Fruit fly (Drosophila melanogaster) whole organism, embryonic: ENCODE data around the gene CG46308.

Experiments used
- ATbp ChIP-seq: fragments of 200-800 bp; sonication (Bioruptor generic); optimal IDR thresholded peaks from 2 replicates; lab custom pipeline; 2017; ENCODE audit warnings: missing biosample characterization, mild to moderate bottlenecking, missing genetic modification characterization, missing genetic modification reagents
- Antp ChIP-seq: fragments of 200-800 bp; sonication (Bioruptor generic); optimal IDR thresholded peaks from 3 replicates; lab custom pipeline; 2016; ENCODE audit warnings: missing biosample characterization, missing genetic modification characterization
- Bdp1 ChIP-seq: fragments of 200-800 bp; sonication (Bioruptor generic); optimal IDR thresholded peaks from 3 replicates; lab custom pipeline; 2016; ENCODE audit warnings: missing biosample characterization, missing genetic modification characterization
- CG10274 ChIP-seq: fragments of 200-800 bp; sonication (Bioruptor generic); optimal IDR thresholded peaks from 3 replicates; lab custom pipeline; 2017; ENCODE audit warnings: missing biosample characterization, mild to moderate bottlenecking, missing genetic modification characterization
- CG11560 ChIP-seq: fragments of 200-800 bp; sonication (Bioruptor generic); IDR thresholded peaks from 3 replicates; pipeline ENCODE4 v1.3.6; 2022; ENCODE audit warnings: missing biosample characterization, missing genetic modification characterization
- CG12391 ChIP-seq: fragments of 200-800 bp; sonication (Bioruptor generic); optimal IDR thresholded peaks from 3 replicates; lab custom pipeline; 2018; ENCODE audit warnings: missing biosample characterization, mild to moderate bottlenecking, missing genetic modification characterization, moderate library complexity
- CG13123 ChIP-seq: fragments of 200-800 bp; sonication (Bioruptor generic); optimal IDR thresholded peaks from 2 replicates; lab custom pipeline; 2016; ENCODE audit warnings: missing biosample characterization, missing genetic modification characterization
- CG13424 ChIP-seq: fragments of 200-800 bp; sonication (Bioruptor generic); optimal IDR thresholded peaks from 2 replicates; lab custom pipeline; 2019; ENCODE audit warnings: missing biosample characterization, mild to moderate bottlenecking, missing genetic modification characterization, moderate library complexity
- CG17186 ChIP-seq: fragments of 200-800 bp; sonication (Bioruptor generic); optimal IDR thresholded peaks from 3 replicates; lab custom pipeline; 2017; ENCODE audit warnings: missing biosample characterization, missing genetic modification reagents, missing genetic modification characterization
- CG1792 ChIP-seq: fragments of 200-800 bp; sonication (Bioruptor generic); optimal IDR thresholded peaks from 2 replicates; lab custom pipeline; 2016; ENCODE audit warnings: missing biosample characterization, missing genetic modification characterization
- CG3281 ChIP-seq: fragments of 200-800 bp; sonication (Bioruptor generic); optimal IDR thresholded peaks from 3 replicates; lab custom pipeline; 2017; ENCODE audit warnings: missing biosample characterization, mild to moderate bottlenecking, missing genetic modification characterization
- CG4328 ChIP-seq: fragments of 200-800 bp; sonication (Bioruptor generic); optimal IDR thresholded peaks from 3 replicates; lab custom pipeline; 2017; ENCODE audit warnings: missing biosample characterization, missing genetic modification reagents, missing genetic modification characterization
- CG4730 ChIP-seq: fragments of 200-800 bp; sonication (Bioruptor generic); IDR thresholded peaks from 2 replicates; pipeline ENCODE4 v1.3.6; 2022; ENCODE audit warnings: missing biosample characterization, missing genetic modification characterization
- CG6272 ChIP-seq: fragments of 200-800 bp; sonication (Bioruptor generic); IDR thresholded peaks from 2 replicates; pipeline ENCODE4 v1.3.6; 2022; ENCODE audit warnings: missing biosample characterization, missing genetic modification characterization
- CoRest ChIP-seq: fragments of 200-800 bp; sonication (Bioruptor generic); optimal IDR thresholded peaks from 3 replicates; lab custom pipeline; 2018; ENCODE audit warnings: missing biosample characterization, mild to moderate bottlenecking, missing genetic modification characterization, moderate library complexity
- D ChIP-seq, 2 experiments: fragments of 200-800 bp in 1 of 2; fragments of >200 bp in 1 of 2; sonication (Bioruptor generic) in 1 of 2; optimal IDR thresholded peaks; 2 replicates in 1 of 2; 3 replicates in 1 of 2; lab custom pipeline; 2017; ENCODE audit warnings: mild to moderate bottlenecking in 1 of 2, missing biosample characterization in 1 of 2, missing genetic modification characterization in 1 of 2, missing genetic modification reagents in 1 of 2
- ERR ChIP-seq: fragments of 200-800 bp; sonication (Bioruptor generic); optimal IDR thresholded peaks from 2 replicates; lab custom pipeline; 2016; ENCODE audit warnings: missing biosample characterization, missing genetic modification characterization
- Gug ChIP-seq: fragments of 200-800 bp; sonication (Bioruptor generic); IDR thresholded peaks from 4 replicates; pipeline ENCODE4 v1.3.6; 2022; ENCODE audit warnings: missing biosample characterization, missing genetic modification characterization
- H2.0 ChIP-seq: fragments of 200-800 bp; sonication (Bioruptor generic); IDR thresholded peaks from 2 replicates; pipeline ENCODE4 v1.3.6; 2022; ENCODE audit warnings: missing biosample characterization, missing genetic modification characterization
- Mad ChIP-seq: fragments of 200-800 bp; sonication (Bioruptor generic); optimal IDR thresholded peaks from 2 replicates; lab custom pipeline; 2016; ENCODE audit warnings: missing biosample characterization, missing genetic modification characterization
- Med ChIP-seq: fragments of 200-800 bp; sonication (Bioruptor generic); peaks from one replicate; lab custom pipeline; 2016; ENCODE audit warnings: missing biosample characterization, missing genetic modification characterization, mild to moderate bottlenecking, inconsistent platforms, moderate library complexity
- Mes4 ChIP-seq: fragments of 200-800 bp; sonication (Bioruptor generic); optimal IDR thresholded peaks from 2 replicates; lab custom pipeline; 2016; ENCODE audit warnings: missing biosample characterization, missing genetic modification characterization
- NC2α ChIP-seq: fragments of 200-800 bp; sonication (Bioruptor generic); optimal IDR thresholded peaks from 2 replicates; lab custom pipeline; 2016; ENCODE audit warnings: missing biosample characterization, missing genetic modification characterization
- Oli ChIP-seq: fragments of 200-800 bp; sonication (Bioruptor generic); optimal IDR thresholded peaks from 2 replicates; lab custom pipeline; 2018; ENCODE audit warnings: missing biosample characterization, mild to moderate bottlenecking, missing genetic modification characterization, moderate library complexity
- Opbp ChIP-seq: fragments of 200-800 bp; sonication (Bioruptor generic); IDR thresholded peaks from 3 replicates; pipeline ENCODE4 v1.3.6; 2022; ENCODE audit warnings: missing biosample characterization, missing genetic modification characterization; ENCODE audit not compliant: partially characterized antibody
- Sox102F ChIP-seq: fragments of 200-800 bp; sonication (Bioruptor generic); optimal IDR thresholded peaks from 2 replicates; lab custom pipeline; 2018; ENCODE audit warnings: missing biosample characterization, mild to moderate bottlenecking, missing genetic modification characterization, moderate library complexity
- Sry-δ ChIP-seq: fragments of 200-800 bp; sonication (Bioruptor generic); optimal IDR thresholded peaks from 2 replicates; lab custom pipeline; 2016; ENCODE audit warnings: missing biosample characterization, missing genetic modification characterization
- Taf1 ChIP-seq: fragments of 200-800 bp; sonication (Bioruptor generic); IDR thresholded peaks from 2 replicates; pipeline ENCODE4 v1.3.6; 2022; ENCODE audit warnings: missing biosample characterization, missing genetic modification characterization
- Usf ChIP-seq: fragments of 200-800 bp; sonication (Bioruptor generic); optimal IDR thresholded peaks from 2 replicates; lab custom pipeline; 2017; ENCODE audit warnings: missing genotype, missing biosample characterization, missing genetic modification characterization
- ap ChIP-seq: fragments of 200-800 bp; sonication (Bioruptor generic); IDR thresholded peaks from 2 replicates; pipeline ENCODE4 v1.3.6; 2022; ENCODE audit warnings: missing biosample characterization, missing genetic modification characterization
- bsh ChIP-seq, 2 experiments: fragments of 200-800 bp; sonication (Bioruptor generic); optimal IDR thresholded peaks; 2 replicates each; lab custom pipeline; 2017 to 2018; ENCODE audit warnings: mild to moderate bottlenecking in 2 of 2, missing biosample characterization in 2 of 2, missing genetic modification characterization in 2 of 2, moderate library complexity in 1 of 2
- chn ChIP-seq: fragments of 200-800 bp; sonication (Bioruptor generic); optimal IDR thresholded peaks from 2 replicates; lab custom pipeline; 2016; ENCODE audit warnings: missing biosample characterization, missing genetic modification characterization
- danr ChIP-seq: fragments of 200-800 bp; sonication (Bioruptor generic); IDR thresholded peaks from 2 replicates; pipeline ENCODE4 v1.3.6; 2022; ENCODE audit warnings: missing biosample characterization, missing genetic modification characterization
- disco-r ChIP-seq: fragments of 200-800 bp; sonication (Bioruptor generic); optimal IDR thresholded peaks from 2 replicates; lab custom pipeline; 2016; ENCODE audit warnings: missing biosample characterization, missing genetic modification characterization
- hbn ChIP-seq: fragments of 200-800 bp; sonication (Bioruptor generic); IDR thresholded peaks from 2 replicates; pipeline ENCODE4 v1.3.6; 2022; ENCODE audit warnings: missing biosample characterization, missing genetic modification characterization; ENCODE audit not compliant: partially characterized antibody
- jing ChIP-seq: fragments of 200-800 bp; sonication (Bioruptor generic); optimal IDR thresholded peaks from 2 replicates; lab custom pipeline; 2018; ENCODE audit warnings: missing biosample characterization, mild to moderate bottlenecking, missing genetic modification characterization
- mld ChIP-seq: fragments of 200-800 bp; sonication (Bioruptor generic); IDR thresholded peaks from 3 replicates; pipeline ENCODE4 v1.3.6; 2022; ENCODE audit warnings: missing biosample characterization, missing genetic modification characterization; ENCODE audit not compliant: partially characterized antibody
- p53 ChIP-seq: fragments of 200-800 bp; sonication (Bioruptor generic); optimal IDR thresholded peaks from 2 replicates; lab custom pipeline; 2016; ENCODE audit warnings: missing biosample characterization, missing genetic modification characterization
- pb ChIP-seq: fragments of 200-800 bp; sonication (Bioruptor generic); optimal IDR thresholded peaks from 3 replicates; lab custom pipeline; 2016; ENCODE audit warnings: missing biosample characterization, missing genetic modification characterization
- pfk ChIP-seq: fragments of 200-800 bp; sonication (Bioruptor generic); optimal IDR thresholded peaks from 2 replicates; lab custom pipeline; 2018; ENCODE audit warnings: missing biosample characterization, mild to moderate bottlenecking, missing genetic modification characterization, moderate library complexity
- psq ChIP-seq: fragments of 200-800 bp; sonication (Bioruptor generic); optimal IDR thresholded peaks from 2 replicates; lab custom pipeline; 2017; ENCODE audit warnings: missing biosample characterization, missing genetic modification characterization
- row ChIP-seq: fragments of 200-800 bp; sonication (Bioruptor generic); IDR thresholded peaks from 3 replicates; pipeline ENCODE4 v1.3.6; 2022; ENCODE audit warnings: missing biosample characterization, missing genetic modification characterization
- sc ChIP-seq, 3 experiments: fragments of >200 bp in 2 of 3; fragments of 200-800 bp in 1 of 3; sonication (Bioruptor generic) in 1 of 3; optimal IDR thresholded peaks; 2 replicates in 2 of 3; 3 replicates in 1 of 3; lab custom pipeline; 2017; ENCODE audit warnings: mild to moderate bottlenecking in 1 of 3, missing biosample characterization in 1 of 3, missing genetic modification characterization in 1 of 3, missing genetic modification reagents in 1 of 3
- sd ChIP-seq: fragments of 200-800 bp; sonication (Bioruptor generic); optimal IDR thresholded peaks from 3 replicates; lab custom pipeline; 2018; ENCODE audit warnings: missing biosample characterization, mild to moderate bottlenecking, missing genetic modification characterization, moderate library complexity
- tgo ChIP-seq: fragments of 200-800 bp; sonication (Bioruptor generic); IDR thresholded peaks from 3 replicates; pipeline ENCODE4 v1.3.6; 2022; ENCODE audit warnings: missing biosample characterization, missing genetic modification characterization
- tx ChIP-seq: fragments of 200-800 bp; sonication (Bioruptor generic); optimal IDR thresholded peaks from 2 replicates; lab custom pipeline; 2016; ENCODE audit warnings: missing biosample characterization, missing genetic modification characterization
- zen ChIP-seq: fragments of 200-800 bp; sonication (Bioruptor generic); optimal IDR thresholded peaks from 3 replicates; lab custom pipeline; 2018; ENCODE audit warnings: missing biosample characterization, mild to moderate bottlenecking, missing genetic modification characterization, moderate library complexity
- zfh1 ChIP-seq: fragments of 200-800 bp; sonication (Bioruptor generic); IDR thresholded peaks from 3 replicates; pipeline ENCODE4 v1.3.6; 2022; ENCODE audit warnings: missing biosample characterization, missing genetic modification characterization

CG46308 gene

DNA sequence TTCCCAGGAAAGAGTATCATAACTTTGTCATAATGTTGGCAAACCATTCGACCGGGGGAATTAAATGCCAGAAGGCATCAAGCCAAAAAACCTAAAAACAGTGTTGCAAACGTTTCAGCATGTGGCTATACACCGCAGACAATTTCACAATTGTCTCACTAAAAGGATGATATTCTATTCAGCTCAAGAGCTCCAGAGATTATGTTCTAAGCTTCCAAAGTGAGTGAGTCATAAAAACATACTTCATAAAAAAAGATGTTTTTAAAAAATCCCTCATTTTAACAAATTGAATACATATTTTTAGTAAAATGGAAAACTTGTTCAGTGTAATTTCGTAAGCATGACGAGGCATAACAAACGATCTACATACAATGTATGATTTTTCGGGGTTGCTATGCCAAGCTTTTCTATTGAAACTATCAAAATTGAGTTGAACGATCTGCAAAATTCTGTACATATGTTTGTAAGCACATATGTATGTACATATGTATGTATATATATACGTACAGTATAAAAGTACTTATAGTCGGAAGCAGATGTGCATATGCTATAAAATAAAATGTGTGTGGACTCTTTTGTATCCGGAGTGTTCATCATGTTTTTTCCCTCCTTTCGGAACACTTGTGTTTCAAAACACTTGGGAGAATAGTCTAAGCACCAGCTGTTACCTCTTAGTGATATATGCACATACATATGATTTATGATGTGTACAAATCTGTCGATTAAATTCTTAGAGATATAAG lies 53.5 kb downstream of the CG46308 start (continued):
- TF ChIP-seq CG11560 (tag; lab: Robert Waterston, UW) = no peak
- TF ChIP-seq CG1792 (GFP tag; lab: Kevin White, UChicago) = peak; percentile 83
- TF ChIP-seq bsh (GFP tag; optimal IDR thresholded peaks at IDR 0.05; lab: Kevin White, UChicago) = peak in 1 of 2 experiments; percentile 79
- no peak for TF ChIP-seq NC2α (GFP tag; lab: Kevin White, UChicago)
- TF ChIP-seq chn (GFP tag; lab: Kevin White, UChicago) = peak; percentile 39
- TF ChIP-seq sd = peak; percentile 8
- peak; percentile 31 for TF ChIP-seq CG17186 (GFP tag; lab: Kevin White, UChicago)
- peak; percentile 64 for TF ChIP-seq zfh1
- peak; percentile 68 for TF ChIP-seq CG3281 (GFP tag; lab: Kevin White, UChicago)
- TF ChIP-seq Mad (GFP tag; lab: Kevin White, UChicago) = peak; percentile 16
- no peak; the same call in 1 of the 2 replicates for TF ChIP-seq CG6272 (GFP tag; lab: Robert Waterston, UW)
- TF ChIP-seq Med = peak; percentile 98
- TF ChIP-seq Sry-δ (GFP tag; lab: Kevin White, UChicago) = peak; percentile 54
- TF ChIP-seq Gug = peak; percentile 69
- peak; percentile 62 for TF ChIP-seq ap
- peak; percentile 84 for TF ChIP-seq ERR (GFP tag; lab: Kevin White, UChicago)
- peak; percentile 20 for TF ChIP-seq psq (GFP tag; lab: Kevin White, UChicago)
- TF ChIP-seq tx (GFP tag; lab: Kevin White, UChicago) = peak; percentile 47
- peak; percentile 50 for TF ChIP-seq CG12391 (tag; lab: Kevin White, UChicago)
- no peak for TF ChIP-seq hbn (GFP tag; lab: Robert Waterston, UW)
- peak; percentile 71 for TF ChIP-seq disco-r (GFP tag; lab: Kevin White, UChicago)
- TF ChIP-seq Oli (tag; lab: Kevin White, UChicago) = peak; percentile 70
- TF ChIP-seq CG10274 (GFP tag; lab: Kevin White, UChicago) = peak; percentile 50
- peak; percentile 56 for TF ChIP-seq danr
- TF ChIP-seq Sox102F (GFP tag; lab: Kevin White, UChicago) = peak; percentile 73
- TF ChIP-seq Bdp1 = no peak
- no peak for TF ChIP-seq Usf
- no peak for TF ChIP-seq Opbp (GFP tag; lab: Robert Waterston, UW)
- TF ChIP-seq pb (GFP tag; lab: Kevin White, UChicago) = peak; percentile 80
- TF ChIP-seq Mes4 (GFP tag; lab: Kevin White, UChicago) = peak; percentile 60
- peak; percentile 74 for TF ChIP-seq row
- no peak for TF ChIP-seq CG4328 (GFP tag; lab: Kevin White, UChicago)
- peak; percentile 23; the same call in 1 of the 2 replicates for TF ChIP-seq Taf1 (GFP tag; lab: Robert Waterston, UW)
- TF ChIP-seq ATbp = peak; percentile 0
- peak; percentile 62 for TF ChIP-seq Antp (GFP tag; lab: Kevin White, UChicago)
- TF ChIP-seq CG13424 (tag; lab: Kevin White, UChicago) = peak; percentile 45
- peak; percentile 85 for TF ChIP-seq CG4730
- peak; percentile 55 for TF ChIP-seq CoRest (tag; lab: Kevin White, UChicago)
- no peak for TF ChIP-seq CG13123 (GFP tag; lab: Kevin White, UChicago)
- TF ChIP-seq H2.0 (GFP tag; lab: Robert Waterston, UW) = peak; percentile 67
- TF ChIP-seq tgo (GFP tag; lab: Robert Waterston, UW) = peak; percentile 60; the same call in 2 of the 3 replicates
- TF ChIP-seq D (optimal IDR thresholded peaks at IDR 0.05; lab: Kevin White, UChicago) = no peak
- TF ChIP-seq D (GFP tag; optimal IDR thresholded peaks at IDR 0.05; lab: Kevin White, UChicago) = peak; percentile 54
- no peak for TF ChIP-seq pfk (GFP tag; lab: Kevin White, UChicago)
- no peak for TF ChIP-seq mld (GFP tag; lab: Robert Waterston, UW)
- peak; percentile 56 for TF ChIP-seq p53
- TF ChIP-seq zen (tag; lab: Kevin White, UChicago) = peak; percentile 78
- TF ChIP-seq sc (optimal IDR thresholded peaks at IDR 0.05; lab: Kevin White, UChicago) = no peak
- no peak for TF ChIP-seq sc (GFP tag; optimal IDR thresholded peaks at IDR 0.05; lab: Kevin White, UChicago)
- TF ChIP-seq jing (GFP tag; lab: Kevin White, UChicago) = peak; percentile 7
